Fruit fly (Drosophila melanogaster) whole organism, embryonic: Measurements from ENCODE around the gene hook.
A peak's percentile ranks its signal among the peaks of the same experiment; 100 is the strongest.

Experiments used
- CG1024 ChIP-seq: fragments of 200-800 bp; sonication (Bioruptor generic); IDR thresholded peaks from 2 replicates; pipeline ENCODE4 v1.3.6; 2022; ENCODE audit warnings: missing biosample characterization, missing genetic modification characterization
- CG10274 ChIP-seq: fragments of 200-800 bp; sonication (Bioruptor generic); optimal IDR thresholded peaks from 3 replicates; lab custom pipeline; 2017; ENCODE audit warnings: missing biosample characterization, mild to moderate bottlenecking, missing genetic modification characterization
- CG11723 ChIP-seq: fragments of 200-800 bp; sonication (Bioruptor generic); optimal IDR thresholded peaks from 2 replicates; lab custom pipeline; 2017; ENCODE audit warnings: missing biosample characterization, mild to moderate bottlenecking, missing genetic modification characterization
- CG1233 ChIP-seq: fragments of 200-800 bp; sonication (Bioruptor generic); optimal IDR thresholded peaks from 4 replicates; lab custom pipeline; 2018; ENCODE audit warnings: missing biosample characterization, mild to moderate bottlenecking, missing genetic modification characterization
- CG12942 ChIP-seq: fragments of 200-800 bp; sonication (Bioruptor generic); optimal IDR thresholded peaks from 3 replicates; lab custom pipeline; 2016; ENCODE audit warnings: missing biosample characterization, missing genetic modification characterization
- CG13123 ChIP-seq: fragments of 200-800 bp; sonication (Bioruptor generic); optimal IDR thresholded peaks from 2 replicates; lab custom pipeline; 2016; ENCODE audit warnings: missing biosample characterization, missing genetic modification characterization
- CG14667 ChIP-seq: fragments of 200-800 bp; sonication (Bioruptor generic); IDR thresholded peaks from 2 replicates; pipeline ENCODE4 v1.3.6; 2022; ENCODE audit warnings: missing biosample characterization, missing genetic modification characterization
- CG1529 ChIP-seq: fragments of 200-800 bp; sonication (Bioruptor generic); optimal IDR thresholded peaks from 3 replicates; lab custom pipeline; 2018; ENCODE audit warnings: missing biosample characterization, missing genetic modification characterization
- CG1603 ChIP-seq: fragments of 200-800 bp; sonication (Bioruptor generic); optimal IDR thresholded peaks from 2 replicates; lab custom pipeline; 2019; ENCODE audit warnings: missing biosample characterization, mild to moderate bottlenecking, missing genetic modification characterization, moderate library complexity
- CG17359 ChIP-seq: fragments of 200-800 bp; sonication (Bioruptor generic); optimal IDR thresholded peaks from 3 replicates; lab custom pipeline; 2018; ENCODE audit warnings: missing biosample characterization, mild to moderate bottlenecking, missing genetic modification characterization, moderate library complexity
- CG17568 ChIP-seq: fragments of 200-800 bp; sonication (Bioruptor generic); optimal IDR thresholded peaks from 2 replicates; lab custom pipeline; 2018; ENCODE audit warnings: missing biosample characterization, mild to moderate bottlenecking, missing genetic modification characterization, moderate library complexity
- CG2678 ChIP-seq: fragments of 200-800 bp; sonication (Bioruptor generic); optimal IDR thresholded peaks from 3 replicates; lab custom pipeline; 2019; ENCODE audit warnings: missing biosample characterization, mild to moderate bottlenecking, missing genetic modification characterization, moderate library complexity
- CG30403 ChIP-seq: fragments of 200-800 bp; sonication (Bioruptor generic); optimal IDR thresholded peaks from 3 replicates; lab custom pipeline; 2016; ENCODE audit warnings: missing biosample characterization, missing genetic modification characterization
- CG31441 ChIP-seq: fragments of 200-800 bp; sonication (Bioruptor generic); IDR thresholded peaks from 2 replicates; pipeline ENCODE4 v1.3.6; 2022; ENCODE audit warnings: missing biosample characterization, missing genetic modification characterization
- CG42726 ChIP-seq: fragments of 200-800 bp; sonication (Bioruptor generic); IDR thresholded peaks from 2 replicates; pipeline ENCODE4 v1.3.6; 2022; ENCODE audit warnings: missing biosample characterization, missing genetic modification characterization; ENCODE audit not compliant: partially characterized antibody
- CG4617 ChIP-seq: fragments of 200-800 bp; sonication (Bioruptor generic); optimal IDR thresholded peaks from 3 replicates; lab custom pipeline; 2016; ENCODE audit warnings: missing biosample characterization, missing genetic modification characterization, borderline replicate concordance
- CG4730 ChIP-seq: fragments of 200-800 bp; sonication (Bioruptor generic); IDR thresholded peaks from 2 replicates; pipeline ENCODE4 v1.3.6; 2022; ENCODE audit warnings: missing biosample characterization, missing genetic modification characterization
- CG5180 ChIP-seq: fragments of 200-800 bp; sonication (Bioruptor generic); optimal IDR thresholded peaks from 3 replicates; lab custom pipeline; 2017; ENCODE audit warnings: missing biosample characterization, missing genetic modification characterization, mild to moderate bottlenecking, moderate library complexity, missing genetic modification reagents
- CG6654 ChIP-seq: fragments of 200-800 bp; sonication (Bioruptor generic); optimal IDR thresholded peaks from 2 replicates; lab custom pipeline; 2017; ENCODE audit warnings: missing biosample characterization, mild to moderate bottlenecking, missing genetic modification characterization
- CG6765 ChIP-seq: fragments of 200-800 bp; sonication (Bioruptor generic); optimal IDR thresholded peaks from 3 replicates; lab custom pipeline; 2017; ENCODE audit warnings: missing biosample characterization, mild to moderate bottlenecking, missing genetic modification characterization
- CG7372 ChIP-seq: fragments of 200-800 bp; sonication (Bioruptor generic); IDR thresholded peaks from 2 replicates; pipeline ENCODE4 v1.3.6; 2022; ENCODE audit warnings: missing biosample characterization, missing genetic modification characterization
- CG7839 ChIP-seq: fragments of 200-800 bp; sonication (Bioruptor generic); optimal IDR thresholded peaks from 3 replicates; lab custom pipeline; 2018; ENCODE audit warnings: missing biosample characterization, mild to moderate bottlenecking, missing genetic modification characterization, moderate library complexity
- CG8281 ChIP-seq: fragments of 200-800 bp; sonication (Bioruptor generic); optimal IDR thresholded peaks from 2 replicates; lab custom pipeline; 2018; ENCODE audit warnings: missing biosample characterization, mild to moderate bottlenecking, missing genetic modification characterization, moderate library complexity
- CG8944 ChIP-seq: fragments of 200-800 bp; sonication (Bioruptor generic); optimal IDR thresholded peaks from 3 replicates; lab custom pipeline; 2016; ENCODE audit warnings: missing biosample characterization, missing genetic modification characterization
- CkIIα-i1 ChIP-seq: fragments of 200-800 bp; sonication (Bioruptor generic); IDR thresholded peaks from 2 replicates; pipeline ENCODE4 v1.3.6; 2022; ENCODE audit warnings: missing biosample characterization, missing genetic modification characterization
- Doc3 ChIP-seq: fragments of 200-800 bp; sonication (Bioruptor generic); IDR thresholded peaks from 3 replicates; pipeline ENCODE4 v1.3.6; 2022; ENCODE audit warnings: missing biosample characterization, missing genetic modification characterization; ENCODE audit not compliant: partially characterized antibody
- Jarid2 ChIP-seq: fragments of 200-800 bp; sonication (Bioruptor generic); optimal IDR thresholded peaks from 3 replicates; lab custom pipeline; 2017; ENCODE audit warnings: mild to moderate bottlenecking, missing biosample characterization, missing genetic modification reagents, missing genetic modification characterization
- MESR4 ChIP-seq: fragments of 200-800 bp; sonication (Bioruptor generic); optimal IDR thresholded peaks from 2 replicates; lab custom pipeline; 2018; ENCODE audit warnings: missing biosample characterization, mild to moderate bottlenecking, missing genetic modification characterization, moderate library complexity
- YL-1 ChIP-seq: fragments of 200-800 bp; sonication (Bioruptor generic); optimal IDR thresholded peaks from 3 replicates; lab custom pipeline; 2017; ENCODE audit warnings: missing biosample characterization, mild to moderate bottlenecking, missing genetic modification characterization
- ara ChIP-seq: fragments of 200-800 bp; sonication (Bioruptor generic); IDR thresholded peaks from 2 replicates; pipeline ENCODE4 v1.3.6; 2022; ENCODE audit warnings: missing biosample characterization, missing genetic modification characterization
- bcd ChIP-seq: fragments of 200-800 bp; sonication (Bioruptor generic); optimal IDR thresholded peaks from 2 replicates; lab custom pipeline; 2017; ENCODE audit warnings: missing biosample characterization, mild to moderate bottlenecking, missing genetic modification characterization
- bigmax ChIP-seq: fragments of 200-800 bp; sonication (Bioruptor generic); optimal IDR thresholded peaks from 2 replicates; lab custom pipeline; 2018; ENCODE audit warnings: missing biosample characterization, mild to moderate bottlenecking, missing genetic modification characterization
- cas ChIP-seq: fragments of 200-800 bp; sonication (Bioruptor generic); IDR thresholded peaks from 2 replicates; pipeline ENCODE4 v1.3.6; 2022; ENCODE audit warnings: missing biosample characterization, missing genetic modification characterization
- chif ChIP-seq, 2 experiments: fragments of 200-800 bp; sonication (Bioruptor generic); optimal IDR thresholded peaks; 3 replicates each; lab custom pipeline; 2016; ENCODE audit warnings: missing biosample characterization in 2 of 2, missing genetic modification characterization in 2 of 2
- dmrt11E ChIP-seq: fragments of 200-800 bp; sonication (Bioruptor generic); optimal IDR thresholded peaks from 3 replicates; lab custom pipeline; 2018; ENCODE audit warnings: missing biosample characterization, mild to moderate bottlenecking, missing genetic modification characterization, moderate library complexity
- dmrt99B ChIP-seq: fragments of 200-800 bp; sonication (Bioruptor generic); optimal IDR thresholded peaks from 2 replicates; lab custom pipeline; 2018; ENCODE audit warnings: missing biosample characterization, mild to moderate bottlenecking, missing genetic modification characterization, moderate library complexity
- ham ChIP-seq: fragments of 200-800 bp; sonication (Bioruptor generic); IDR thresholded peaks from 2 replicates; pipeline ENCODE4 v1.3.6; 2022; ENCODE audit warnings: missing biosample characterization, missing genetic modification characterization
- hkb ChIP-seq, 2 experiments: fragments of 200-800 bp in 1 of 2; fragments of >200 bp in 1 of 2; sonication (Bioruptor generic) in 1 of 2; IDR thresholded peaks in 1 of 2; optimal IDR thresholded peaks in 1 of 2; 2 replicates each; pipeline versions ENCODE4 v1.3.6 to Lab custom; 2017 to 2022; ENCODE audit warnings: missing biosample characterization in 1 of 2, missing genetic modification characterization in 1 of 2
- insv ChIP-seq, 2 experiments: fragments of 200-800 bp; sonication (Bioruptor generic); optimal IDR thresholded peaks; 3 replicates each; lab custom pipeline; 2016 to 2018; ENCODE audit warnings: missing biosample characterization in 2 of 2, missing genetic modification characterization in 2 of 2
- jumu ChIP-seq: fragments of 200-800 bp; sonication (Bioruptor generic); optimal IDR thresholded peaks from 3 replicates; lab custom pipeline; 2016; ENCODE audit warnings: missing biosample characterization, missing genetic modification characterization
- kay ChIP-seq: fragments of 200-800 bp; sonication (Bioruptor generic); optimal IDR thresholded peaks from 2 replicates; lab custom pipeline; 2016; ENCODE audit warnings: missing biosample characterization, missing genetic modification characterization
- lola ChIP-seq, 3 experiments: fragments of >200 bp in 2 of 3; fragments of 200-800 bp in 1 of 3; sonication (Bioruptor generic) in 1 of 3; optimal IDR thresholded peaks; 2 replicates each; lab custom pipeline; 2017 to 2019; ENCODE audit warnings: missing biosample characterization in 3 of 3, missing genetic modification characterization in 3 of 3, mild to moderate bottlenecking in 1 of 3, moderate library complexity in 1 of 3
- p53 ChIP-seq: fragments of 200-800 bp; sonication (Bioruptor generic); optimal IDR thresholded peaks from 2 replicates; lab custom pipeline; 2016; ENCODE audit warnings: missing biosample characterization, missing genetic modification characterization
- ro ChIP-seq: fragments of 200-800 bp; sonication (Bioruptor generic); IDR thresholded peaks from 2 replicates; pipeline ENCODE4 v1.3.6; 2022; ENCODE audit warnings: missing biosample characterization, missing genetic modification characterization
- sd ChIP-seq: fragments of 200-800 bp; sonication (Bioruptor generic); optimal IDR thresholded peaks from 3 replicates; lab custom pipeline; 2018; ENCODE audit warnings: missing biosample characterization, mild to moderate bottlenecking, missing genetic modification characterization, moderate library complexity
- stwl ChIP-seq: fragments of 200-800 bp; sonication (Bioruptor generic); optimal IDR thresholded peaks from 3 replicates; lab custom pipeline; 2018; ENCODE audit warnings: missing biosample characterization, mild to moderate bottlenecking, missing genetic modification characterization, moderate library complexity
- trh ChIP-seq: fragments of 200-800 bp; sonication (Bioruptor generic); optimal IDR thresholded peaks from 2 replicates; lab custom pipeline; 2016; ENCODE audit warnings: missing biosample characterization, missing genetic modification characterization
- unc-4 ChIP-seq: fragments of 200-800 bp; sonication (Bioruptor generic); IDR thresholded peaks from 2 replicates; pipeline ENCODE4 v1.3.6; 2022; ENCODE audit warnings: missing biosample characterization, missing genetic modification characterization; ENCODE audit not compliant: partially characterized antibody
- zen ChIP-seq: fragments of 200-800 bp; sonication (Bioruptor generic); optimal IDR thresholded peaks from 3 replicates; lab custom pipeline; 2018; ENCODE audit warnings: missing biosample characterization, mild to moderate bottlenecking, missing genetic modification characterization, moderate library complexity

The hook gene

dm6 chr2L:18981947-18982579 lies 51.2 kb downstream of the hook start (continued):
- TF ChIP-seq cas (no peak), CG1529 (GFP tag; lab: Kevin White, UChicago) (peak; percentile 29), CG31441 (GFP tag; lab: Robert Waterston, UW) (peak; percentile 51; the same call in 1 of the 2 replicates), CG17359 (tag; lab: Kevin White, UChicago) (peak; percentile 64), dmrt99B (tag; lab: Kevin White, UChicago) (peak; percentile 68), CG11723 (GFP tag; lab: Kevin White, UChicago) (no peak), Jarid2 (GFP tag; lab: Kevin White, UChicago) (no peak), ham (no peak), chif (GFP tag; optimal IDR thresholded peaks at IDR 0.05; lab: Kevin White, UChicago) (no peak), unc-4 (GFP tag; lab: Robert Waterston, UW) (no peak), jumu (no peak), CG7372 (GFP tag; lab: Robert Waterston, UW) (no peak; the same call in 1 of the 2 replicates), zen (peak; percentile 14), lola (GFP tag; optimal IDR thresholded peaks at IDR 0.05; lab: Kevin White, UChicago) (peak in 1 of 3 experiments; percentile 40), sd (tag; lab: Kevin White, UChicago) (no peak), bcd (GFP tag; lab: Kevin White, UChicago) (peak; percentile 7), stwl (tag; lab: Kevin White, UChicago) (no peak), kay (GFP tag; lab: Kevin White, UChicago) (no peak), CG2678 (tag; lab: Kevin White, UChicago) (peak; percentile 42), bigmax (GFP tag; lab: Kevin White, UChicago) (no peak), insv (GFP tag; optimal IDR thresholded peaks at IDR 0.05; lab: Kevin White, UChicago) (no peak), CG5180 (GFP tag; lab: Kevin White, UChicago) (no peak), YL-1 (GFP tag; lab: Kevin White, UChicago) (no peak), MESR4 (no peak), ara (GFP tag; lab: Robert Waterston, UW) (peak; percentile 69; the same call in 1 of the 2 replicates), CG42726 (GFP tag; lab: Robert Waterston, UW) (no peak), CG4617 (GFP tag; lab: Kevin White, UChicago) (no peak), CG14667 (GFP tag; lab: Robert Waterston, UW) (no peak), CG1233 (GFP tag; lab: Kevin White, UChicago) (no peak), CkIIα-i1 (GFP tag; lab: Robert Waterston, UW) (no peak), CG30403 (GFP tag; lab: Kevin White, UChicago) (peak; percentile 21), ro (GFP tag; lab: Robert Waterston, UW) (no peak), CG1603 (tag; lab: Kevin White, UChicago) (no peak), CG7839 (tag; lab: Kevin White, UChicago) (peak; percentile 40), hkb (optimal IDR thresholded peaks at IDR 0.05; lab: Kevin White, UChicago) (no peak), hkb (GFP tag; IDR thresholded peaks at IDR 0.05; lab: Robert Waterston, UW) (no peak), CG8944 (GFP tag; lab: Kevin White, UChicago) (no peak), CG10274 (GFP tag; lab: Kevin White, UChicago) (no peak), trh (no peak), p53 (GFP tag; lab: Kevin White, UChicago) (no peak), CG6654 (GFP tag; lab: Kevin White, UChicago) (no peak), CG12942 (no peak), dmrt11E (tag; lab: Kevin White, UChicago) (peak; percentile 57), CG8281 (tag; lab: Kevin White, UChicago) (no peak), CG17568 (no peak), CG1024 (GFP tag; lab: Robert Waterston, UW) (no peak), CG4730 (no peak), CG6765 (GFP tag; lab: Kevin White, UChicago) (no peak), Doc3 (no peak), CG13123 (GFP tag; lab: Kevin White, UChicago) (no peak)
